Fruit fly (Drosophila melanogaster) whole organism, wandering third instar larva: Measurements from ENCODE around the gene IscU.

Experiments used
- Abd-B ChIP-seq: fragments of >200 bp; optimal IDR thresholded peaks from 2 replicates; lab custom pipeline; 2017; ENCODE audit warnings: missing biosample characterization, missing genetic modification characterization
- CG32264 ChIP-seq: fragments of 200-800 bp; sonication (Bioruptor generic); optimal IDR thresholded peaks from 2 replicates; lab custom pipeline; 2016; ENCODE audit warnings: missing biosample characterization, missing genetic modification characterization
- CG9705 ChIP-seq: fragments of 200-800 bp; sonication (Bioruptor generic); optimal IDR thresholded peaks from 2 replicates; lab custom pipeline; 2018; ENCODE audit warnings: missing biosample characterization, mild to moderate bottlenecking, missing genetic modification characterization
- CrebA ChIP-seq: fragments of 200-800 bp; sonication (Bioruptor generic); optimal IDR thresholded peaks from 2 replicates; lab custom pipeline; 2016; ENCODE audit warnings: missing biosample characterization, mild to moderate bottlenecking, missing genetic modification characterization, borderline replicate concordance
- Dfd ChIP-seq: fragments of >200 bp; optimal IDR thresholded peaks from 2 replicates; lab custom pipeline; 2017; ENCODE audit warnings: missing biosample characterization, missing genetic modification characterization
- Dif ChIP-seq: fragments of 200-275, 200-300 bp; sonication (Bioruptor generic); optimal IDR thresholded peaks from 2 replicates; lab custom pipeline; 2018; ENCODE audit warnings: missing biosample characterization, missing genetic modification characterization; ENCODE audit not compliant: partially characterized antibody
- HLH106 ChIP-seq: fragments of 200-800 bp; optimal IDR thresholded peaks from 3 replicates; lab custom pipeline; 2019; ENCODE audit warnings: missing biosample characterization, mild to moderate bottlenecking, missing genetic modification characterization, moderate library complexity
- Hnf4 ChIP-seq: fragments of 200-800 bp; sonication (Bioruptor generic); optimal IDR thresholded peaks from 2 replicates; lab custom pipeline; 2016; ENCODE audit warnings: missing biosample characterization, mild to moderate bottlenecking, missing genetic modification characterization
- Hr78 ChIP-seq: fragments of >200 bp; optimal IDR thresholded peaks from 2 replicates; lab custom pipeline; 2017; ENCODE audit warnings: missing biosample characterization, missing genetic modification characterization
- Jra ChIP-seq: sonication (Bioruptor generic); optimal IDR thresholded peaks from 2 replicates; lab custom pipeline; 2016; ENCODE audit warnings: missing biosample characterization, missing genetic modification characterization
- Mio ChIP-seq: sonication (Bioruptor generic); optimal IDR thresholded peaks from 2 replicates; lab custom pipeline; 2016; ENCODE audit warnings: missing biosample characterization, missing genetic modification characterization
- Myc ChIP-seq: fragments of >200 bp; optimal IDR thresholded peaks from 2 replicates; lab custom pipeline; 2017
- N ChIP-seq: fragments of >200 bp; optimal IDR thresholded peaks from 2 replicates; lab custom pipeline; 2018; ENCODE audit warnings: missing biosample characterization, missing external identifiers, missing genetic modification characterization
- OdsH ChIP-seq: fragments of 200-800 bp; sonication (Bioruptor generic); optimal IDR thresholded peaks from 2 replicates; lab custom pipeline; 2016; ENCODE audit warnings: missing biosample characterization, mild to moderate bottlenecking, missing genetic modification characterization
- Rel ChIP-seq, 2 experiments: fragments of 200-800 bp; sonication (Bioruptor generic) in 1 of 2; optimal IDR thresholded peaks; 2 replicates in 1 of 2; 3 replicates in 1 of 2; lab custom pipeline; 2016 to 2019; ENCODE audit warnings: mild to moderate bottlenecking in 2 of 2, missing biosample characterization in 2 of 2, missing genetic modification characterization in 2 of 2, moderate library complexity in 1 of 2
- Sp1 ChIP-seq: fragments of 200-800 bp; sonication (Bioruptor generic); optimal IDR thresholded peaks from 3 replicates; lab custom pipeline; 2019; ENCODE audit warnings: missing biosample characterization, mild to moderate bottlenecking, missing genetic modification characterization, moderate library complexity
- br ChIP-seq: fragments of 200-800 bp; sonication (Bioruptor generic); optimal IDR thresholded peaks from 2 replicates; lab custom pipeline; 2016; ENCODE audit warnings: missing biosample characterization, missing genetic modification characterization
- brk ChIP-seq: fragments of 200-800 bp; sonication (Bioruptor generic); optimal IDR thresholded peaks from 2 replicates; lab custom pipeline; 2016; ENCODE audit warnings: missing biosample characterization, mild to moderate bottlenecking, missing genetic modification characterization
- dl ChIP-seq, 2 experiments: fragments of 175-275, 200-275 bp in 1 of 2; fragments of 200-275 bp in 1 of 2; sonication (Bioruptor generic); optimal IDR thresholded peaks; lab custom pipeline; 2018; ENCODE audit warnings: mild to moderate bottlenecking in 2 of 2, missing biosample characterization in 2 of 2, missing genetic modification characterization in 2 of 2, moderate library complexity in 2 of 2; ENCODE audit not compliant: partially characterized antibody in 2 of 2, insufficient read depth in 1 of 2
- dmrt93B ChIP-seq: fragments of 200-800 bp; sonication (Bioruptor generic); optimal IDR thresholded peaks from 2 replicates; lab custom pipeline; 2018; ENCODE audit warnings: missing biosample characterization, mild to moderate bottlenecking, missing genetic modification characterization
- dsf ChIP-seq: sonication (Bioruptor generic); optimal IDR thresholded peaks from 2 replicates; lab custom pipeline; 2016; ENCODE audit warnings: missing biosample characterization, missing genetic modification characterization, borderline replicate concordance
- ey ChIP-seq: fragments of 200-800 bp; sonication (Bioruptor generic); optimal IDR thresholded peaks from 2 replicates; lab custom pipeline; 2016; ENCODE audit warnings: missing biosample characterization, missing genetic modification characterization
- foxo ChIP-seq, 2 experiments: fragments of 200-800 bp; sonication (Bioruptor generic); optimal IDR thresholded peaks; 2 replicates in 1 of 2; 3 replicates in 1 of 2; lab custom pipeline; 2016 to 2017; ENCODE audit warnings: missing biosample characterization in 2 of 2, missing genetic modification characterization in 2 of 2
- fru ChIP-seq: fragments of 200-800 bp; sonication (Bioruptor generic); optimal IDR thresholded peaks from 3 replicates; lab custom pipeline; 2016; ENCODE audit warnings: missing biosample characterization, mild to moderate bottlenecking, missing genetic modification characterization
- h ChIP-seq: fragments of 200-800 bp; sonication (Bioruptor generic); optimal IDR thresholded peaks from 3 replicates; lab custom pipeline; 2016; ENCODE audit warnings: missing biosample characterization, mild to moderate bottlenecking, missing genetic modification characterization
- jim ChIP-seq: fragments of 175-275, 200-325 bp; sonication (Bioruptor generic); optimal IDR thresholded peaks from 2 replicates; lab custom pipeline; 2016; ENCODE audit warnings: missing biosample characterization, mild to moderate bottlenecking, missing genetic modification characterization
- lola ChIP-seq: fragments of >200 bp; optimal IDR thresholded peaks from 2 replicates; lab custom pipeline; 2017; ENCODE audit warnings: missing biosample characterization, missing genetic modification characterization
- pan ChIP-seq: fragments of >200 bp; optimal IDR thresholded peaks from 2 replicates; lab custom pipeline; 2017
- psq ChIP-seq: fragments of 200-800 bp; sonication (Bioruptor generic); optimal IDR thresholded peaks from 3 replicates; lab custom pipeline; 2017; ENCODE audit warnings: missing biosample characterization, mild to moderate bottlenecking, missing genetic modification characterization, moderate library complexity
- rgr ChIP-seq: fragments of 200-800 bp; sonication (Bioruptor generic); optimal IDR thresholded peaks from 3 replicates; lab custom pipeline; 2016; ENCODE audit warnings: missing biosample characterization, mild to moderate bottlenecking, missing genetic modification characterization
- sage ChIP-seq: fragments of 200-800 bp; sonication (Bioruptor generic); optimal IDR thresholded peaks from 2 replicates; lab custom pipeline; 2016; ENCODE audit warnings: missing biosample characterization, mild to moderate bottlenecking, missing genetic modification characterization
- sv ChIP-seq: fragments of 200-800 bp; sonication (Bioruptor generic); optimal IDR thresholded peaks from 3 replicates; lab custom pipeline; 2016; ENCODE audit warnings: missing biosample characterization, missing genetic modification characterization
- usp ChIP-seq: fragments of >200 bp; optimal IDR thresholded peaks from 2 replicates; lab custom pipeline; 2017; ENCODE audit warnings: missing biosample characterization, missing genetic modification characterization

Gene IscU

DNA sequence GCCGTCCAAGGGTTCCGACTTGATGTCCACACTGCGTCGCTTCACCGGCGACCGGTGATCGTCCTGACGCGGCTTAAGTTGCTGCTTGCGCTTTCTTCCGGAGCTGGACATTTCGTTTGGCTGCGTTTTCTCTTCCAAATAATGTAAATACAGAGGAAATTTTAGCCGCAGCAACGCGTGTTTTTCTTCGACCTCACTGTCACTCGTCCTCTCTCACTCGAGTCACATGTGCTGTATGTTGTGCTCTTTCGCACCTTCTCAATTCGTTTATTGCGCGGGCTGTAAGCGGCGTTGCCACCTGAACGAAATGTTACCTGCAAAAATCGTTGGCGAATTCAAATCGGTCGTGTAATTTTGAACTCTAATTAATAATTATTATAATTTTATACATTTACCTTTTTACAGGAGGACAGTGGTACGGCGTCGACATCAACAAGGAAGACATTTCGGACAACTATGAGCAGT, 18.6 kb downstream of the IscU start, which contains the start of gene CG9839:
Gene CG9839 (minus strand): TSS at position 415 of the 465 bp plus-strand sequence.
- TF ChIP-seq sv (no peak), usp (GFP tag; lab: Kevin White, UChicago) (no peak), br (GFP tag; lab: Kevin White, UChicago) (no peak), jim (no peak), psq (GFP tag; lab: Kevin White, UChicago) (no peak), Dif (GFP tag; lab: Kevin White, UChicago) (no peak), dmrt93B (no peak), CG9705 (GFP tag; lab: Kevin White, UChicago) (no peak), brk (GFP tag; lab: Kevin White, UChicago) (no peak)

dm6 chr3R:8801126-8801762, 22.7 kb downstream of the IscU start, which contains the start of the genes Pif1A, Pif1B and CCT7:
TSS of gene Pif1A (minus strand) at chr3R:8801176.
TSS of gene Pif1B (minus strand) at chr3R:8801176.
TSS of gene CCT7 (plus strand) at chr3R:8801564.
- TF ChIP-seq ey (GFP tag; lab: Kevin White, UChicago) (peak; percentile 21), Hnf4 (GFP tag; lab: Kevin White, UChicago) (peak; percentile 50), h (GFP tag; lab: Kevin White, UChicago) (peak; percentile 43), Rel (GFP tag; optimal IDR thresholded peaks at IDR 0.05; lab: Kevin White, UChicago) (no peak), Rel (tag; optimal IDR thresholded peaks at IDR 0.05; lab: Kevin White, UChicago) (peak; percentile 10), dmrt93B (no peak), OdsH (GFP tag; lab: Kevin White, UChicago) (peak; percentile 5), psq (GFP tag; lab: Kevin White, UChicago) (peak; percentile 29), Myc (lab: Kevin White, UChicago) (peak; percentile 33), dsf (peak; percentile 29), pan (no peak), N (GFP tag; lab: Kevin White, UChicago) (no peak), Jra (GFP tag; lab: Kevin White, UChicago) (peak; percentile 86), Sp1 (GFP tag; lab: Kevin White, UChicago) (peak; percentile 5), HLH106 (tag; lab: Kevin White, UChicago) (peak; percentile 4), rgr (peak; percentile 29)

DNA sequence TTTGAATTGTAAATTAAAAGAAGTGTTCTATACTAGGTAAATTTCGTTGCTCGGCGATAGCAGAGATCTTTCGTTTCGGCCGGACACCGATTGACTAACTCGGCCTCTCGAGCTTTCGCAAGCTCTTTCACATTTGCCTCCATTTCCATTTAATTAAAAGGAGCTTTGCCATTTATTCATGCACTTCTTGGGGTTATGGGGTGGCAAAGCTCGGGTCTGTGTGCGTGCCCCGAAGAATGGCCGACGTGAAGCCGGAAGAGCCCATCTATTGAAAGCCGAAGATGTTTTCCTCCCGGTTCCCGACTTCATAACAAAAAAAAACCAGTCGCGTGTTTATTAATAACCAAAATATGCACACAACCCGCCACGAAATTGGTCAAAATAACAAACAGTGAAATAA, 24.1 kb downstream of the IscU start:
- no peak for TF ChIP-seq Dif (GFP tag; lab: Kevin White, UChicago)
- no peak for TF ChIP-seq Dfd
- TF ChIP-seq rgr = no peak
- no peak for TF ChIP-seq Rel (GFP tag; optimal IDR thresholded peaks at IDR 0.05; lab: Kevin White, UChicago)
- TF ChIP-seq Rel (tag; optimal IDR thresholded peaks at IDR 0.05; lab: Kevin White, UChicago) = no peak
- TF ChIP-seq brk (GFP tag; lab: Kevin White, UChicago) = no peak
- TF ChIP-seq Mio (GFP tag; lab: Kevin White, UChicago) = no peak
- no peak for TF ChIP-seq pan
- no peak for TF ChIP-seq dl (GFP tag; optimal IDR thresholded peaks at IDR 0.05; lab: Kevin White, UChicago; ENCODE audit: insufficient read depth in 1 of 2, partially characterized antibody in 2 of 2)
- TF ChIP-seq foxo (GFP tag; optimal IDR thresholded peaks at IDR 0.05; lab: Kevin White, UChicago) = no peak
- TF ChIP-seq psq (GFP tag; lab: Kevin White, UChicago) = no peak
- no peak for TF ChIP-seq CG32264 (GFP tag; lab: Kevin White, UChicago)
- TF ChIP-seq Abd-B (GFP tag; lab: Kevin White, UChicago) = no peak
- TF ChIP-seq ey (GFP tag; lab: Kevin White, UChicago) = no peak
- TF ChIP-seq fru (GFP tag; lab: Kevin White, UChicago) = no peak
- TF ChIP-seq lola (GFP tag; lab: Kevin White, UChicago) = no peak
- no peak for TF ChIP-seq Hr78
- no peak for TF ChIP-seq br (GFP tag; lab: Kevin White, UChicago)
- TF ChIP-seq sage (GFP tag; lab: Kevin White, UChicago) = no peak
- TF ChIP-seq, all 38 proteins: peak for 0

dm6 chr3R:8798332-8798731, 25.6 kb downstream of the IscU start:
- TF ChIP-seq CrebA (GFP tag; lab: Kevin White, UChicago) = no peak
